Worm (Caenorhabditis elegans) whole organism, mixed stage, embryonic: ENCODE data around the gene bath-38.

Experiments used
- blmp-1 ChIP-seq: fragments of 150-350 bp; optimal IDR thresholded peaks from 2 replicates; lab custom pipeline; 2014; ENCODE audit warnings: missing biosample characterization, missing genetic modification characterization
- lin-13 ChIP-seq: fragments of 150-350 bp; optimal IDR thresholded peaks from 2 replicates; lab custom pipeline; 2014; ENCODE audit warnings: missing biosample characterization, missing genetic modification characterization
- lsy-2 ChIP-seq: fragments of 150-350 bp; optimal IDR thresholded peaks from 2 replicates; lab custom pipeline; 2014; ENCODE audit warnings: missing biosample characterization, missing genetic modification characterization
- mab-5 ChIP-seq: fragments of 150-350 bp; optimal IDR thresholded peaks from 2 replicates; lab custom pipeline; 2014; ENCODE audit warnings: missing biosample characterization, missing genetic modification characterization
- mls-2 ChIP-seq: sonication (generic microtip); optimal IDR thresholded peaks from 2 replicates; lab custom pipeline; 2016; ENCODE audit warnings: mild to moderate bottlenecking, missing genetic modification characterization, moderate library complexity, missing compliant biosample characterization
- nhr-12 ChIP-seq: fragments of 150-350 bp; optimal IDR thresholded peaks from 2 replicates; lab custom pipeline; 2014; ENCODE audit warnings: missing biosample characterization, missing genetic modification characterization
- nhr-76 ChIP-seq: sonication (generic microtip); optimal IDR thresholded peaks from 2 replicates; lab custom pipeline; 2017; ENCODE audit warnings: missing biosample characterization, missing genetic modification characterization
- pha-4 ChIP-seq: fragments of 150-350 bp; optimal IDR thresholded peaks from 2 replicates; lab custom pipeline; 2018; ENCODE audit warnings: missing biosample characterization, missing genetic modification reagents, missing genetic modification characterization
- snpc-4 ChIP-seq: fragments of 150-350 bp; optimal IDR thresholded peaks from 2 replicates; lab custom pipeline; 2014; ENCODE audit warnings: missing biosample characterization, missing genetic modification characterization
- unc-62 ChIP-seq: fragments of 150-350 bp; optimal IDR thresholded peaks from 2 replicates; lab custom pipeline; 2014; ENCODE audit warnings: missing biosample characterization, missing genetic modification reagents, missing genetic modification characterization
- ztf-11 ChIP-seq: fragments of 150-350 bp; optimal IDR thresholded peaks from 2 replicates; lab custom pipeline; 2014; ENCODE audit warnings: missing biosample characterization, missing genetic modification characterization

ce11 chrII:10056545-10057038 is 11.5 kb upstream of the bath-38 start, which contains the start of gene C18D1.2:
- TF ChIP-seq nhr-76 (tag; lab: Kevin White, UChicago) (no peak), nhr-12 (tag; lab: Kevin White, UChicago) (no peak), mls-2 (tag; lab: Kevin White, UChicago) (no peak), snpc-4 (tag; lab: Kevin White, UChicago) (no peak), unc-62 (no peak), lsy-2 (tag; lab: Kevin White, UChicago) (no peak), blmp-1 (tag; lab: Kevin White, UChicago) (no peak), lin-13 (tag; lab: Kevin White, UChicago) (no peak), mab-5 (tag; lab: Kevin White, UChicago) (no peak), pha-4 (tag; lab: Kevin White, UChicago) (no peak), ztf-11 (tag; lab: Kevin White, UChicago) (no peak)
